Worm (Caenorhabditis elegans) whole organism, early embryonic: Measurements from ENCODE around the gene Y69E1A.5.

Experiments
- B0310.2 ChIP-seq: sonication (generic microtip); optimal IDR thresholded peaks from 2 replicates; lab custom pipeline; 2016; ENCODE audit warnings: mild to moderate bottlenecking, missing genetic modification characterization, missing compliant biosample characterization
- F13C5.2 ChIP-seq: sonication (generic microtip); optimal IDR thresholded peaks from 2 replicates; lab custom pipeline; 2017; ENCODE audit warnings: mild to moderate bottlenecking, missing genetic modification characterization, inconsistent platforms, missing compliant biosample characterization
- aly-1 ChIP-seq: sonication (generic microtip); optimal IDR thresholded peaks from 2 replicates; lab custom pipeline; 2016; ENCODE audit warnings: missing genetic modification characterization, missing compliant biosample characterization
- ama-1 ChIP-seq: fragments of 150-350 bp; optimal IDR thresholded peaks from 2 replicates; lab custom pipeline; 2014
- ceh-13 ChIP-seq: fragments of 200-800 bp; sonication (Bioruptor generic); optimal IDR thresholded peaks from 2 replicates; lab custom pipeline; 2018; ENCODE audit warnings: mild to moderate bottlenecking, missing genetic modification characterization, missing compliant biosample characterization
- ceh-36 ChIP-seq: sonication (generic microtip); optimal IDR thresholded peaks from 2 replicates; lab custom pipeline; 2016; ENCODE audit warnings: missing genetic modification characterization, inconsistent platforms, missing compliant biosample characterization
- ets-7 ChIP-seq: sonication (generic microtip); optimal IDR thresholded peaks from 2 replicates; lab custom pipeline; 2016; ENCODE audit warnings: missing genotype, missing genetic modification characterization, missing compliant biosample characterization
- flt-1 ChIP-seq: fragments of 200-800 bp; sonication (Bioruptor generic); IDR thresholded peaks from 2 replicates; pipeline ENCODE4 v1.3.6; 2022; ENCODE audit warnings: missing genetic modification characterization, missing compliant biosample characterization
- hmbx-1 ChIP-seq: sonication (generic microtip); optimal IDR thresholded peaks from 2 replicates; lab custom pipeline; 2016; ENCODE audit warnings: mild to moderate bottlenecking, missing genetic modification characterization, missing compliant biosample characterization
- hmg-4 ChIP-seq: fragments of 200-800 bp; sonication (Bioruptor generic); optimal IDR thresholded peaks from 2 replicates; lab custom pipeline; 2018; ENCODE audit warnings: mild to moderate bottlenecking, missing genetic modification characterization, missing compliant biosample characterization
- hnd-1 ChIP-seq: sonication (generic microtip); optimal IDR thresholded peaks from 2 replicates; lab custom pipeline; 2016; ENCODE audit warnings: missing genetic modification characterization, missing compliant biosample characterization
- pes-1 ChIP-seq: fragments of 200-800 bp; sonication (Bioruptor generic); IDR thresholded peaks from 2 replicates; pipeline ENCODE4 v1.3.6; 2022; ENCODE audit warnings: missing genetic modification reagents, missing genetic modification characterization, missing compliant biosample characterization
- scrt-1 ChIP-seq: fragments of 200-800 bp; sonication (Bioruptor generic); IDR thresholded peaks from 2 replicates; pipeline ENCODE4 v1.3.6; 2022; ENCODE audit warnings: missing genetic modification characterization, missing compliant biosample characterization
- sea-1 ChIP-seq: fragments of 200-800 bp; sonication (Bioruptor generic); conservative IDR thresholded peaks from 2 replicates; pipeline ENCODE4 v1.3.6; 2022; ENCODE audit warnings: missing genetic modification characterization, missing compliant biosample characterization
- tbx-11 ChIP-seq: fragments of 200-800 bp; sonication (Bioruptor generic); IDR thresholded peaks from 2 replicates; pipeline ENCODE4 v1.3.6; 2022; ENCODE audit warnings: missing genetic modification characterization, missing compliant biosample characterization
- tbx-37 ChIP-seq: fragments of 200-800 bp; sonication (Bioruptor generic); conservative IDR thresholded peaks from 2 replicates; pipeline ENCODE4 v1.3.6; 2022; ENCODE audit warnings: missing genetic modification reagents, missing genetic modification characterization, missing compliant biosample characterization
- tra-4 ChIP-seq: sonication (generic microtip); optimal IDR thresholded peaks from 2 replicates; lab custom pipeline; 2017; ENCODE audit warnings: missing genetic modification characterization, missing compliant biosample characterization

Gene Y69E1A.5

ce11 chrIV:10918877-10919560, 38.4 kb downstream of the Y69E1A.5 start:
- TF ChIP-seq hmg-4 (GFP tag; lab: Kevin White, UChicago) (peak; percentile 13), ceh-13 (no peak), hmbx-1 (tag; lab: Kevin White, UChicago) (no peak), ceh-36 (tag; lab: Kevin White, UChicago) (no peak), tbx-37 (no peak), hnd-1 (tag; lab: Kevin White, UChicago) (no peak), sea-1 (GFP tag; lab: Robert Waterston, UW) (no peak), F13C5.2 (peak; percentile 51), pes-1 (GFP tag; lab: Robert Waterston, UW) (no peak), tra-4 (no peak), flt-1 (GFP tag; lab: Robert Waterston, UW) (no peak), ama-1 (lab: Kevin White, UChicago) (no peak), tbx-11 (GFP tag; lab: Robert Waterston, UW) (no peak), aly-1 (tag; lab: Kevin White, UChicago) (no peak)

DNA sequence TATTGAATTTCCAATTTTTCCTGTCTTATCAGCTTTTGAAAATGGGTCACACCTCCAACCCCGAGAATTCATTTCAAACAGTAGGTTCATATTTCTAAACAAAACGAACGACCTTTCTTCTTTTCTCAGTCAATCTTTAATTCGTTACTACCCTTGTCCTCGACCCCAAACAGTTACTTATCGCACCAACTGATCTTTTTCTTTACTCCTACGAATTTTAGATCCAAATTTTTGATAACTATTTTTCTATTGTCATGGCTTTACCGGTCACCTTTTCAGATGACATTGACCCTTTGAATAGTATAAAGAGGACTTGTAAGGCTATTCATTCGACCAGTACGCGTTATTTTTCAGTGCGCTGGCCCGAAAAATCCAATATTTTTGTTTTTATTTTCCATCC, 41.3 kb downstream of the Y69E1A.5 start:
- TF ChIP-seq pes-1 (GFP tag; lab: Robert Waterston, UW) (no peak), flt-1 (GFP tag; lab: Robert Waterston, UW) (no peak), ama-1 (lab: Kevin White, UChicago) (no peak), hnd-1 (tag; lab: Kevin White, UChicago) (no peak), sea-1 (GFP tag; lab: Robert Waterston, UW) (no peak), aly-1 (tag; lab: Kevin White, UChicago) (no peak), hmbx-1 (tag; lab: Kevin White, UChicago) (no peak), hmg-4 (GFP tag; lab: Kevin White, UChicago) (no peak), ceh-13 (no peak), scrt-1 (GFP tag; lab: Robert Waterston, UW) (no peak), F13C5.2 (no peak), ceh-36 (tag; lab: Kevin White, UChicago) (no peak), tra-4 (no peak), tbx-37 (no peak), B0310.2 (no peak), ets-7 (tag; lab: Kevin White, UChicago) (no peak), tbx-11 (GFP tag; lab: Robert Waterston, UW) (no peak)

DNA sequence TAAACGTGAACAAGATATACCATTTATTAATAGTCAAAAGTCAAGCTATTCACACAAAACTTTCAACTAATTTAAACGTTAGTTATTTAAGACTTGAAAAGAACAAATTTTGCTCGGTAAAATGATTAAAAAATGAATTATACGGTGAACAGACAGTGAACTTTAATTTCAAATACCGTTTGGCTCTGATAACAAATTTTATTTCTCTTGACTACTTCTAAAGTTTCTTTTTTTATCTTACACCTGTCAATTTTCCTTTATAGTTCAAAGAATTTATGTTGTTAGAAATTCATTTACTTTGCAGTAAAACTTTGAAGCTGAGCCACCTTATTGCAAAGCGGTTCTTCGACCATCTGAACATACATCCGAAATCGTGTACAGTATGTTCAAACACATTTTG, 42.1 kb downstream of the Y69E1A.5 start, which contains the start of gene ZK593.3:
Gene ZK593.3 (plus strand): TSS at position 301 of the 400 bp plus-strand sequence.
- TF ChIP-seq tbx-11 (GFP tag; lab: Robert Waterston, UW), result no peak
- no peak for TF ChIP-seq aly-1 (tag; lab: Kevin White, UChicago)
- no peak for TF ChIP-seq ama-1 (lab: Kevin White, UChicago)
- no peak for TF ChIP-seq hmg-4 (GFP tag; lab: Kevin White, UChicago)
- no peak for TF ChIP-seq hmbx-1 (tag; lab: Kevin White, UChicago)
- TF ChIP-seq tbx-37, result no peak
- no peak for TF ChIP-seq ets-7 (tag; lab: Kevin White, UChicago)
- no peak for TF ChIP-seq ceh-13
- TF ChIP-seq scrt-1 (GFP tag; lab: Robert Waterston, UW), result no peak
- TF ChIP-seq ceh-36 (tag; lab: Kevin White, UChicago), result no peak
- TF ChIP-seq sea-1 (GFP tag; lab: Robert Waterston, UW), result no peak
- no peak for TF ChIP-seq B0310.2
- no peak for TF ChIP-seq pes-1 (GFP tag; lab: Robert Waterston, UW)
- TF ChIP-seq tra-4, result no peak
- TF ChIP-seq F13C5.2, result no peak
- no peak for TF ChIP-seq flt-1 (GFP tag; lab: Robert Waterston, UW)
- no peak for TF ChIP-seq hnd-1 (tag; lab: Kevin White, UChicago)

- TF ChIP-seq hmg-4 (GFP tag; lab: Kevin White, UChicago), result no peak
- no peak for TF ChIP-seq pes-1 (GFP tag; lab: Robert Waterston, UW)
- TF ChIP-seq ceh-36 (tag; lab: Kevin White, UChicago), result no peak
Observed at ce11 chrIV:10913081-10913480, 44.4 kb downstream of the Y69E1A.5 start, which contains the start of gene ZK593.2. TSS of gene ZK593.2 (plus strand) at chrIV:10913381.

ce11 chrIV:10909708-10910107, 47.7 kb downstream of the Y69E1A.5 start, which contains the start of gene pyk-2:
TSS of gene pyk-2 (plus strand) at chrIV:10909913.
- TF ChIP-seq F13C5.2 (no peak), hmg-4 (GFP tag; lab: Kevin White, UChicago) (no peak), hmbx-1 (tag; lab: Kevin White, UChicago) (no peak), sea-1 (GFP tag; lab: Robert Waterston, UW) (no peak), ceh-13 (no peak), B0310.2 (no peak), ceh-36 (tag; lab: Kevin White, UChicago) (no peak), tbx-37 (no peak), aly-1 (tag; lab: Kevin White, UChicago) (no peak), tbx-11 (GFP tag; lab: Robert Waterston, UW) (no peak), ama-1 (lab: Kevin White, UChicago) (no peak), tra-4 (no peak), ets-7 (tag; lab: Kevin White, UChicago) (no peak), hnd-1 (tag; lab: Kevin White, UChicago) (no peak), flt-1 (GFP tag; lab: Robert Waterston, UW) (no peak), pes-1 (GFP tag; lab: Robert Waterston, UW) (no peak), scrt-1 (GFP tag; lab: Robert Waterston, UW) (no peak)

DNA sequence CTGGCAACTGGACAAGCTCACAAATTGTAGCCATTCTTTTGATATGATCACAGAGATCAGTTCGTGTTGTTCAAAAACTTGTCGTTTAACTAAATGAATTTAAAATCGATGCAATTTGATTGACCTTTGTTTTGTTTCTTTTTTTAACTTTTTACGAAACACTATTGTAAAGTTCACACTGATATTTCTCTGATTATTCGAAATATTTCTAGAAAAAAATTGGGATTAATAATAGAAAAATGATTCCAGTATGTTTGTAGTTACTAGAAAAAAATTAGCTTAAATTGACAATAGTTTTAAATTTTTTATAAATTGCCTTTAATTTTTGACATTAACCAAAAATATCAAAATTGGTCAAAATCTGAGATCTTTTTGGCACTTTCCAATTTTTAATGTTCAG, 48.2 kb downstream of the Y69E1A.5 start, which contains the start of gene ZK596.2:
Gene ZK596.2 (minus strand): TSS at position 101 of the 400 bp plus-strand sequence.
- TF ChIP-seq ama-1 (lab: Kevin White, UChicago) (no peak), F13C5.2 (no peak), B0310.2 (no peak), pes-1 (GFP tag; lab: Robert Waterston, UW) (no peak), hmbx-1 (tag; lab: Kevin White, UChicago) (no peak), aly-1 (tag; lab: Kevin White, UChicago) (no peak), scrt-1 (GFP tag; lab: Robert Waterston, UW) (no peak), tbx-37 (no peak), hnd-1 (tag; lab: Kevin White, UChicago) (no peak), tra-4 (no peak), flt-1 (GFP tag; lab: Robert Waterston, UW) (no peak)
